Worm (Caenorhabditis elegans) whole organism, L4 larva: ENCODE data around the gene irld-32.

ENCODE experiments used
- T26A8.4 ChIP-seq: fragments of 200-800 bp; sonication (Bioruptor generic); IDR thresholded peaks from 2 replicates; pipeline ENCODE4 v1.3.6; 2022; ENCODE audit warnings: missing genetic modification characterization, missing compliant biosample characterization
- arid-1 ChIP-seq: fragments of 200-800 bp; sonication (Bioruptor generic); conservative IDR thresholded peaks from 2 replicates; pipeline ENCODE4 v1.3.6; 2022; ENCODE audit warnings: missing genetic modification reagents, missing genetic modification characterization, missing compliant biosample characterization
- ceh-20 ChIP-seq: fragments of 200-800 bp; sonication (Bioruptor generic); IDR thresholded peaks from 2 replicates; pipeline ENCODE4 v1.3.6; 2022; ENCODE audit warnings: missing genetic modification reagents, missing genetic modification characterization, missing compliant biosample characterization
- ceh-32 ChIP-seq: sonication (generic microtip); optimal IDR thresholded peaks from 2 replicates; lab custom pipeline; 2016; ENCODE audit warnings: mild to moderate bottlenecking, missing genetic modification characterization, missing compliant biosample characterization; ENCODE audit not compliant: poor library complexity
- ceh-82 ChIP-seq: sonication (generic microtip); optimal IDR thresholded peaks from 2 replicates; lab custom pipeline; 2017; ENCODE audit warnings: missing biosample characterization, missing genetic modification characterization
- cey-2 ChIP-seq: sonication (generic microtip); optimal IDR thresholded peaks from 3 replicates; lab custom pipeline; 2017; ENCODE audit warnings: missing genetic modification characterization, mild to moderate bottlenecking, missing compliant biosample characterization, antibody characterized with exemption, borderline replicate concordance; ENCODE audit not compliant: insufficient read depth
- daf-8 ChIP-seq: fragments of 200-800 bp; sonication (Bioruptor generic); IDR thresholded peaks from 2 replicates; pipeline ENCODE4 v1.3.6; 2022; ENCODE audit warnings: missing genetic modification characterization, missing compliant biosample characterization
- dmd-6 ChIP-seq: fragments of 200-800 bp; sonication (Bioruptor generic); IDR thresholded peaks from 2 replicates; pipeline ENCODE4 v1.3.6; 2022; ENCODE audit warnings: missing genetic modification reagents, missing genetic modification characterization, missing compliant biosample characterization
- dmd-8 ChIP-seq: fragments of 200-800 bp; sonication (Bioruptor generic); IDR thresholded peaks from 2 replicates; pipeline ENCODE4 v1.3.6; 2022; ENCODE audit warnings: missing genetic modification characterization, missing compliant biosample characterization
- dpl-1 ChIP-seq: fragments of 150-350 bp; optimal IDR thresholded peaks from 2 replicates; lab custom pipeline; 2014; ENCODE audit warnings: missing biosample characterization, missing genetic modification reagents, missing genetic modification characterization
- egl-43 ChIP-seq: fragments of 200-800 bp; sonication (Bioruptor generic); IDR thresholded peaks from 2 replicates; pipeline ENCODE4 v1.3.6; 2022; ENCODE audit warnings: missing genetic modification reagents, missing genetic modification characterization, missing compliant biosample characterization
- lim-7 ChIP-seq: fragments of 200-800 bp; sonication (Bioruptor generic); IDR thresholded peaks from 2 replicates; pipeline ENCODE4 v1.3.6; 2022; ENCODE audit warnings: missing genetic modification characterization, missing compliant biosample characterization
- lin-29 ChIP-seq: fragments of 200-800 bp; sonication (Bioruptor generic); IDR thresholded peaks from 2 replicates; pipeline ENCODE4 v1.3.6; 2022; ENCODE audit warnings: missing genetic modification reagents, missing genetic modification characterization, missing compliant biosample characterization
- madf-9 ChIP-seq: fragments of 200-800 bp; sonication (Bioruptor generic); conservative IDR thresholded peaks from 2 replicates; pipeline ENCODE4 v1.3.6; 2022; ENCODE audit warnings: missing genetic modification reagents, missing genetic modification characterization, missing compliant biosample characterization
- nhr-102 ChIP-seq: sonication (generic microtip); optimal IDR thresholded peaks from 2 replicates; lab custom pipeline; 2016; ENCODE audit warnings: mild to moderate bottlenecking, missing genetic modification characterization, moderate library complexity, missing compliant biosample characterization
- pha-4 ChIP-seq, 2 experiments: fragments of 150-350 bp in 1 of 2; fragments of 200-800 bp in 1 of 2; sonication (Bioruptor generic) in 1 of 2; IDR thresholded peaks in 1 of 2; optimal IDR thresholded peaks in 1 of 2; 2 replicates each; pipeline versions ENCODE4 v1.3.6 to Lab custom; 2014 to 2022; ENCODE audit warnings: missing genetic modification characterization in 2 of 2, missing genetic modification reagents in 2 of 2, missing biosample characterization in 1 of 2, missing compliant biosample characterization in 1 of 2
- set-16 ChIP-seq: fragments of 200-800 bp; sonication (Bioruptor generic); IDR thresholded peaks from 2 replicates; pipeline ENCODE4 v1.3.6; 2022; ENCODE audit warnings: missing genetic modification reagents, missing genetic modification characterization, missing compliant biosample characterization
- zip-11 ChIP-seq: fragments of 200-800 bp; sonication (Bioruptor generic); IDR thresholded peaks from 2 replicates; pipeline ENCODE4 v1.3.6; 2022; ENCODE audit warnings: missing genetic modification characterization, missing compliant biosample characterization
- zip-2 ChIP-seq: fragments of 150-350 bp; optimal IDR thresholded peaks from 2 replicates; lab custom pipeline; 2014; ENCODE audit warnings: missing biosample characterization, missing genetic modification characterization

The irld-32 gene

ce11 chrV:2342083-2342482 lies 10.4 kb downstream of the irld-32 start:
- TF ChIP-seq dpl-1 (GFP tag; lab: Kevin White, UChicago), result no peak
- no peak for TF ChIP-seq lim-7 (GFP tag; lab: Robert Waterston, UW)
- TF ChIP-seq daf-8 (GFP tag; lab: Robert Waterston, UW), result no peak
- no peak for TF ChIP-seq dmd-6 (GFP tag; lab: Robert Waterston, UW)
- no peak for TF ChIP-seq T26A8.4
- TF ChIP-seq ceh-82 (tag; lab: Kevin White, UChicago), result no peak
- no peak for TF ChIP-seq zip-11
- peak; percentile 60; the same call in 1 of the 2 replicates for TF ChIP-seq egl-43 (GFP tag; lab: Robert Waterston, UW)
- no peak for TF ChIP-seq nhr-102 (tag; lab: Kevin White, UChicago)
- TF ChIP-seq arid-1, result no peak
- peak; percentile 69; the same call in 1 of the 2 replicates for TF ChIP-seq set-16 (GFP tag; lab: Robert Waterston, UW)
- no peak for TF ChIP-seq ceh-32 (tag; lab: Kevin White, UChicago)
- 0 out of 2 replicates have a peak, but pooled peaks have one; percentile 32 for TF ChIP-seq dmd-8 (GFP tag; lab: Robert Waterston, UW)
- no peak for TF ChIP-seq zip-2
- no peak for TF ChIP-seq madf-9
- no peak for TF ChIP-seq ceh-20
- TF ChIP-seq lin-29 (GFP tag; lab: Robert Waterston, UW), result no peak
- TF ChIP-seq pha-4 (GFP tag; IDR thresholded peaks at IDR 0.05; lab: Robert Waterston, UW), result no peak
- TF ChIP-seq pha-4 (tag; optimal IDR thresholded peaks at IDR 0.05; lab: Kevin White, UChicago), result no peak

- TF ChIP-seq cey-2 (tag; lab: Kevin White, UChicago) (no peak), set-16 (GFP tag; lab: Robert Waterston, UW) (peak; percentile 93)
Measured at ce11 chrV:2343572-2343971, 11.9 kb downstream of the irld-32 start.
